Worm (Caenorhabditis elegans): ENCODE results near the gene lips-3.

DNA sequence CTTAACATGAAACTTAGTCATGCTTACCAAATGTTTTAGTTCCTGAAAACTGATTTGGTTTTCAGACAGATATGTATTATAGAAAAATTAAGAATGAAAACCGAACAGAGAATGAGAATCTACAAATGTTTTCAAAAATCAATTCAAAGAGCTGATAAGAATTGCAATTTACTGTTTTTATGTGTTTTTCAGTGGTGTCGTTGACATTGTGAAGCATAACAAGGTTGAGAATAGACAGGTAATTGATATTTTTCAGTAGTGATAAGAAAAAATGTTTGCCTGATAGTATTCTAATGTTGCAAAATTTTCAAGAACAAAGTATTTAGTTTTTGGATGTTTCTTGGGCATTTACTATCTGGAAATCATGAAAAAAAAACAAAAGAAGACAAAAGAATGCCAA, 26.9 kb downstream of the lips-3 start, which contains the start of gene pfas-1:
- TF ChIP-seq ama-1 (optimal IDR thresholded peaks at IDR 0.05): no peak
- no peak for TF ChIP-seq pes-1 (GFP tag; IDR thresholded peaks at IDR 0.05)
